Worm (Caenorhabditis elegans) whole organism, L1 larva: ENCODE data around the gene F58B4.2.

Experiments
- C04F5.9 ChIP-seq: sonication (generic microtip); optimal IDR thresholded peaks from 2 replicates; lab custom pipeline; 2016; ENCODE audit warnings: missing genetic modification characterization, missing compliant biosample characterization
- C16A3.4 ChIP-seq: fragments of 150-350 bp; optimal IDR thresholded peaks from 2 replicates; lab custom pipeline; 2014; ENCODE audit warnings: missing biosample characterization, missing genetic modification characterization
- C34B4.2 ChIP-seq: sonication (generic microtip); optimal IDR thresholded peaks from 2 replicates; lab custom pipeline; 2017; ENCODE audit warnings: mild to moderate bottlenecking, missing genetic modification characterization, missing compliant biosample characterization
- F16B12.6 ChIP-seq: fragments of 150-350 bp; optimal IDR thresholded peaks from 2 replicates; lab custom pipeline; 2014; ENCODE audit warnings: missing biosample characterization, missing genetic modification characterization
- alr-1 ChIP-seq: fragments of 200-800 bp; sonication (Bioruptor generic); optimal IDR thresholded peaks from 2 replicates; lab custom pipeline; 2018; ENCODE audit warnings: borderline replicate concordance, mild to moderate bottlenecking, missing genetic modification characterization, missing compliant biosample characterization
- ama-1 ChIP-seq: fragments of 150-350 bp; optimal IDR thresholded peaks from 2 replicates; lab custom pipeline; 2014
- blmp-1 ChIP-seq: fragments of 150-350 bp; optimal IDR thresholded peaks from 2 replicates; lab custom pipeline; 2014; ENCODE audit warnings: missing biosample characterization, missing genetic modification characterization
- ceh-8 ChIP-seq: fragments of 200-800 bp; sonication (Bioruptor generic); optimal IDR thresholded peaks from 2 replicates; lab custom pipeline; 2018; ENCODE audit warnings: mild to moderate bottlenecking, missing genetic modification characterization, moderate library complexity, missing compliant biosample characterization
- efl-1 ChIP-seq, 4 experiments: fragments of 150-350 bp; optimal IDR thresholded peaks in 3 of 4; peaks in 1 of 4; 1 replicate in 1 of 4; 2 replicates in 3 of 4; lab custom pipeline; 2014; ENCODE audit warnings: missing biosample characterization in 2 of 4, missing genetic modification characterization in 2 of 4, missing genetic modification reagents in 2 of 4
- efl-3 ChIP-seq: fragments of 200-800 bp; sonication (Bioruptor generic); optimal IDR thresholded peaks from 2 replicates; lab custom pipeline; 2018; ENCODE audit warnings: mild to moderate bottlenecking, missing genetic modification characterization, missing compliant biosample characterization
- egl-13 ChIP-seq: sonication (generic microtip); optimal IDR thresholded peaks from 2 replicates; lab custom pipeline; 2016; ENCODE audit warnings: missing genotype, missing genetic modification reagents, missing genetic modification characterization, missing compliant biosample characterization
- elt-2 ChIP-seq: sonication (generic microtip); optimal IDR thresholded peaks from 2 replicates; lab custom pipeline; 2016; ENCODE audit warnings: missing genetic modification characterization, mild to moderate bottlenecking, inconsistent platforms, missing compliant biosample characterization, missing genetic modification reagents
- fkh-8 ChIP-seq: sonication (generic microtip); optimal IDR thresholded peaks from 2 replicates; lab custom pipeline; 2016; ENCODE audit warnings: mild to moderate bottlenecking, missing genetic modification characterization, missing compliant biosample characterization
- fos-1 ChIP-seq: fragments of 150-350 bp; optimal IDR thresholded peaks from 2 replicates; lab custom pipeline; 2014; ENCODE audit warnings: missing biosample characterization, missing genetic modification characterization
- grh-1 ChIP-seq: fragments of 200-800 bp; sonication (Bioruptor generic); IDR thresholded peaks from 2 replicates; pipeline ENCODE4 v1.3.6; 2022; ENCODE audit warnings: missing genetic modification reagents, missing genetic modification characterization, missing compliant biosample characterization
- hlh-17 ChIP-seq: fragments of 200-800 bp; sonication (Bioruptor generic); optimal IDR thresholded peaks from 2 replicates; lab custom pipeline; 2018; ENCODE audit warnings: missing genetic modification characterization, mild to moderate bottlenecking, missing compliant biosample characterization, moderate library complexity, borderline replicate concordance
- hlh-4 ChIP-seq: sonication (generic microtip); optimal IDR thresholded peaks from 2 replicates; lab custom pipeline; 2016; ENCODE audit warnings: mild to moderate bottlenecking, missing genetic modification characterization, missing compliant biosample characterization
- irx-1 ChIP-seq: sonication (generic microtip); optimal IDR thresholded peaks from 2 replicates; lab custom pipeline; 2016; ENCODE audit warnings: missing genetic modification characterization, missing compliant biosample characterization
- lin-14 ChIP-seq: fragments of 200-800 bp; sonication (Bioruptor generic); optimal IDR thresholded peaks from 2 replicates; lab custom pipeline; 2018; ENCODE audit warnings: mild to moderate bottlenecking, missing genetic modification characterization, moderate library complexity, missing compliant biosample characterization
- lin-15B ChIP-seq: fragments of 150-350 bp; sonication (generic microtip); optimal IDR thresholded peaks from 3 replicates; lab custom pipeline; 2014; ENCODE audit warnings: missing biosample characterization, missing genetic modification characterization
- lin-35 ChIP-seq, 2 experiments: fragments of 150-350 bp; optimal IDR thresholded peaks; 2 replicates each; lab custom pipeline; 2014; ENCODE audit warnings: missing biosample characterization in 2 of 2, missing genetic modification characterization in 2 of 2, missing genetic modification reagents in 2 of 2
- lin-39 ChIP-seq: fragments of 150-350 bp; optimal IDR thresholded peaks from 2 replicates; lab custom pipeline; 2014; ENCODE audit warnings: missing biosample characterization, missing genetic modification reagents, missing genetic modification characterization
- lir-3 ChIP-seq: sonication (generic microtip); optimal IDR thresholded peaks from 2 replicates; lab custom pipeline; 2016; ENCODE audit warnings: mild to moderate bottlenecking, missing genetic modification characterization, moderate library complexity, missing compliant biosample characterization; ENCODE audit not compliant: poor library complexity
- lsy-2 ChIP-seq, 2 experiments: fragments of 150-350 bp; optimal IDR thresholded peaks; 2 replicates each; lab custom pipeline; 2014; ENCODE audit warnings: missing biosample characterization in 2 of 2, missing genetic modification characterization in 2 of 2
- mef-2 ChIP-seq: fragments of 150-350 bp; optimal IDR thresholded peaks from 2 replicates; lab custom pipeline; 2014; ENCODE audit warnings: missing biosample characterization, missing genetic modification characterization
- mep-1 ChIP-seq: fragments of 150-350 bp; optimal IDR thresholded peaks from 2 replicates; lab custom pipeline; 2014; ENCODE audit warnings: missing biosample characterization, missing genetic modification characterization
- nhr-20 ChIP-seq: sonication (generic microtip); optimal IDR thresholded peaks from 2 replicates; lab custom pipeline; 2016; ENCODE audit warnings: mild to moderate bottlenecking, missing genetic modification characterization, missing compliant biosample characterization
- nhr-71 ChIP-seq: sonication (generic microtip); optimal IDR thresholded peaks from 2 replicates; lab custom pipeline; 2016; ENCODE audit warnings: mild to moderate bottlenecking, missing genetic modification characterization, moderate library complexity, missing compliant biosample characterization
- nhr-76 ChIP-seq: sonication (generic microtip); optimal IDR thresholded peaks from 2 replicates; lab custom pipeline; 2017; ENCODE audit warnings: missing biosample characterization, missing genetic modification characterization
- nhr-84 ChIP-seq: sonication (generic microtip); optimal IDR thresholded peaks from 2 replicates; lab custom pipeline; 2017; ENCODE audit warnings: missing biosample characterization, missing genetic modification characterization
- nhr-90 ChIP-seq: sonication (generic microtip); optimal IDR thresholded peaks from 2 replicates; lab custom pipeline; 2016; ENCODE audit warnings: mild to moderate bottlenecking, missing genetic modification characterization, missing compliant biosample characterization; ENCODE audit not compliant: poor library complexity
- pax-3 ChIP-seq: fragments of 200-800 bp; sonication (Bioruptor generic); optimal IDR thresholded peaks from 2 replicates; lab custom pipeline; 2018; ENCODE audit warnings: mild to moderate bottlenecking, missing genetic modification characterization, moderate library complexity, missing compliant biosample characterization
- rnt-1 ChIP-seq: sonication (generic microtip); optimal IDR thresholded peaks from 2 replicates; lab custom pipeline; 2016; ENCODE audit warnings: mild to moderate bottlenecking, missing genetic modification characterization, moderate library complexity, missing compliant biosample characterization
- skn-1 ChIP-seq: fragments of 150-350 bp; optimal IDR thresholded peaks from 2 replicates; lab custom pipeline; 2014; ENCODE audit warnings: missing biosample characterization, missing genetic modification characterization
- sox-4 ChIP-seq: sonication (generic microtip); optimal IDR thresholded peaks from 2 replicates; lab custom pipeline; 2016; ENCODE audit warnings: missing genetic modification characterization, missing compliant biosample characterization
- tbx-2 ChIP-seq: sonication (generic microtip); optimal IDR thresholded peaks from 2 replicates; lab custom pipeline; 2016; ENCODE audit warnings: missing genetic modification characterization, missing compliant biosample characterization
- unc-130 ChIP-seq: fragments of 150-350 bp; optimal IDR thresholded peaks from 2 replicates; lab custom pipeline; 2017; ENCODE audit warnings: missing biosample characterization, missing genetic modification characterization, inconsistent platforms
- xbp-1 ChIP-seq: sonication (generic microtip); optimal IDR thresholded peaks from 2 replicates; lab custom pipeline; 2016; ENCODE audit warnings: missing genetic modification characterization, missing compliant biosample characterization
- zip-4 ChIP-seq: fragments of 200-800 bp; sonication (Bioruptor generic); optimal IDR thresholded peaks from 2 replicates; lab custom pipeline; 2018; ENCODE audit warnings: mild to moderate bottlenecking, missing genetic modification characterization, moderate library complexity, missing compliant biosample characterization
- ztf-11 ChIP-seq, 2 experiments: sonication (generic microtip); optimal IDR thresholded peaks; 2 replicates each; lab custom pipeline; 2016 to 2017; ENCODE audit warnings: missing genetic modification characterization in 2 of 2, missing biosample characterization in 1 of 2, missing compliant biosample characterization in 1 of 2

Gene F58B4.2

ce11 chrV:10936681-10937080, 18.4 kb upstream of the F58B4.2 start, which contains the start of gene F17C11.12:
F17C11.12 (minus strand) TSS chrV:10936920.
- TF ChIP-seq skn-1 (tag; lab: Kevin White, UChicago) (no peak), nhr-90 (tag; lab: Kevin White, UChicago) (no peak), elt-2 (tag; lab: Kevin White, UChicago) (peak; percentile 83), nhr-20 (tag; lab: Kevin White, UChicago) (peak; percentile 1), F16B12.6 (tag; lab: Kevin White, UChicago) (no peak)

DNA sequence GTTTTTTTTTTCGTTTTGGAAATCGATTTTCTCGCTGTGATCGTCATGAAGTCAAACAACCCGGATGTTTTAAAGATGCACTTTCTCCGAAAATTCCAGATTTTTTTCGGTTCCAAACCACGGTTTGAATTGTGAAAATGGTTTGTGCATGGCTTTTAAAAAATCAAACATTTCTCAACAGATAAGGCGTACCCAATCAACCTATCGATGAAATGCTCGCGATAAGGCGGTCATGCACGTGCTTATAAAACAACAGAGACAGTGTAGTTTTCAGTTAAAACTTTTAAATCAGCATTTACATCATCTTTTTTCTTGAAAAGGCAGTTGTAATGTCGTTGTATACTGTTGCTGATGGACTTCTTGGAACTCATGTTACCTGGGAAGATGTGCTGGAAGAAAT, 14.1 kb upstream of the F58B4.2 start, which contains the start of gene F58B4.5:
F58B4.5 (plus strand) TSS at position 283 of the 400 bp plus-strand sequence.
- TF ChIP-seq lin-35 (GFP tag; optimal IDR thresholded peaks at IDR 0.05; lab: Kevin White, UChicago) (peak in 1 of 2 experiments; percentile 19), elt-2 (tag; lab: Kevin White, UChicago) (peak; percentile 89), C04F5.9 (tag; lab: Kevin White, UChicago) (no peak), efl-1 (optimal IDR thresholded peaks at IDR 0.05; lab: Kevin White, UChicago) (no peak), efl-1 (GFP tag; optimal IDR thresholded peaks at IDR 0.05 in 1 of 2; lab: Kevin White, UChicago) (peak in 1 of 2 experiments; percentile 43), lin-39 (tag; lab: Kevin White, UChicago) (no peak), xbp-1 (tag; lab: Kevin White, UChicago) (no peak), nhr-20 (tag; lab: Kevin White, UChicago) (peak; percentile 51)

- no peak for TF ChIP-seq nhr-84 (tag; lab: Kevin White, UChicago)
Measured at ce11 chrV:10931189-10931588, 12.9 kb upstream of the F58B4.2 start, which contains the start of gene scvp-1. scvp-1 (minus strand) TSS chrV:10931289.

DNA sequence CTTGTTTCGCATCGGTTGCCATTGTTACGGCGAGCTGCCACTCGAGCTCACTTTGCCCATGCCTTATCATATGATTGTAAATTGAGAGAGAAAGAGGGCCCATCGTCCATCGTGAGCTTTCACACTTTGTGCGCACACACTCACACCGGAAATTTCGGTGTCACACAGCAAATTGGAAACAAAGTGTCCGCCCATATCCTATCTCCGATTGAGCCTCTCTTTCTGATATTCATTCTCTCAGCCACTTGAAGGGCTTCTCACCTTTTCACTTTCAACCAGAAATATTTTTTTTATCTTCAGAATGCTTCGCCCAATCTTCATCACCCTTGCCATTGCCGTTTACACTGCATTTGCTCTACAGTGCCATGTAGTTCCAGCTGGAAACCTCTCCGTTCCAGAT, 11.2 kb upstream of the F58B4.2 start, which contains the start of gene F58B4.3:
F58B4.3 (plus strand) TSS at position 301 of the 400 bp plus-strand sequence.
- no peak for TF ChIP-seq hlh-4 (tag; lab: Kevin White, UChicago)
- peak; percentile 64 for TF ChIP-seq fkh-8 (tag; lab: Kevin White, UChicago)
- peak; percentile 16 for TF ChIP-seq nhr-71 (tag; lab: Kevin White, UChicago)
- peak; percentile 31 for TF ChIP-seq pax-3 (tag; lab: Kevin White, UChicago)

- TF ChIP-seq skn-1 (tag; lab: Kevin White, UChicago) (peak; percentile 53), hlh-17 (GFP tag; lab: Kevin White, UChicago) (no peak), fos-1 (tag; lab: Kevin White, UChicago) (no peak), C16A3.4 (tag; lab: Kevin White, UChicago) (no peak), mef-2 (no peak), C04F5.9 (tag; lab: Kevin White, UChicago) (no peak), nhr-76 (tag; lab: Kevin White, UChicago) (no peak), grh-1 (GFP tag; lab: Robert Waterston, UW) (no peak), lin-14 (GFP tag; lab: Kevin White, UChicago) (peak; percentile 6), efl-3 (no peak), mep-1 (no peak), ztf-11 (tag; optimal IDR thresholded peaks at IDR 0.05; lab: Kevin White, UChicago) (no peak), nhr-90 (tag; lab: Kevin White, UChicago) (no peak), sox-4 (tag; lab: Kevin White, UChicago) (no peak), ama-1 (no peak), egl-13 (tag; lab: Kevin White, UChicago) (no peak), zip-4 (GFP tag; lab: Kevin White, UChicago) (no peak), ceh-8 (GFP tag; lab: Kevin White, UChicago) (no peak), lir-3 (tag; lab: Kevin White, UChicago) (no peak), irx-1 (tag; lab: Kevin White, UChicago) (no peak), lin-35 (GFP tag; optimal IDR thresholded peaks at IDR 0.05; lab: Kevin White, UChicago) (no peak), lin-15B (tag; lab: Kevin White, UChicago) (no peak), unc-130 (tag; lab: Kevin White, UChicago) (no peak), fkh-8 (tag; lab: Kevin White, UChicago) (peak; percentile 68), nhr-71 (tag; lab: Kevin White, UChicago) (peak; percentile 57), blmp-1 (no peak), lsy-2 (tag; optimal IDR thresholded peaks at IDR 0.05; lab: Kevin White, UChicago) (no peak), nhr-20 (tag; lab: Kevin White, UChicago) (peak; percentile 22), C34B4.2 (tag; lab: Kevin White, UChicago) (no peak), xbp-1 (tag; lab: Kevin White, UChicago) (no peak), efl-1 (optimal IDR thresholded peaks at IDR 0.05; lab: Kevin White, UChicago) (no peak), efl-1 (GFP tag; optimal IDR thresholded peaks at IDR 0.05 in 1 of 2; lab: Kevin White, UChicago) (peak in 1 of 2 experiments; percentile 15), alr-1 (no peak), tbx-2 (tag; lab: Kevin White, UChicago) (no peak), pax-3 (tag; lab: Kevin White, UChicago) (no peak), rnt-1 (tag; lab: Kevin White, UChicago) (no peak)
Measured at ce11 chrV:10925658-10926057, 7.4 kb upstream of the F58B4.2 start.
